Fruit fly (Drosophila melanogaster) S2 (cell line): ENCODE data around the gene CG33784.

Source experiments
- CG8478 ChIP-seq: fragments of >200 bp; optimal IDR thresholded peaks from 2 replicates; lab custom pipeline; 2018
- CTCF ChIP-seq, 2 experiments: fragments of >200 bp; optimal IDR thresholded peaks; 2 replicates each; lab custom pipeline; 2018

DNA sequence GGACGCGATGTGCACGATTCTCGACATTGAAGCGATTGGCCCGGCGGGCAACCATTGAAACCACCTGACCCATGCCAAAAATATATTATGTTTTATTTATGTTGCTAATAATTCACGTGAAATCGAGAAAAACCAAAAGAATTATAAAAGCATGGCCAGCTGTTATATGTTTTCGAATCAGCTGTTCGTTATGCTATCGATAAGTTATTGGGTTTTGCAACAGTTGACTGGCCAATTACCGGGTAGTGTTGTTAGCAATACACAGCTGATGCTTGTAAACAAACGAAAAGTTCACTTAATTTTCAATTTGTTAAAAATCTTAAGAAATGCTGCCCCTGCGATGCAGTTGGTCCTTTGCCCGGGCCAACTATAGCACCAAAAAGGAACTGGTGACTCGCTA is 22.4 kb upstream of the CG33784 start, which contains the start of the genes CG11722 and mtTFB2:
- TF ChIP-seq CTCF (optimal IDR thresholded peaks at IDR 0.05; lab: Kevin White, UChicago) (no peak), CG8478 (no peak)
